Worm (Caenorhabditis elegans): ENCODE measurements around the gene cec-7.
A peak's percentile ranks its signal among the peaks of the same experiment; 100 is the strongest.

The cec-7 gene

DNA sequence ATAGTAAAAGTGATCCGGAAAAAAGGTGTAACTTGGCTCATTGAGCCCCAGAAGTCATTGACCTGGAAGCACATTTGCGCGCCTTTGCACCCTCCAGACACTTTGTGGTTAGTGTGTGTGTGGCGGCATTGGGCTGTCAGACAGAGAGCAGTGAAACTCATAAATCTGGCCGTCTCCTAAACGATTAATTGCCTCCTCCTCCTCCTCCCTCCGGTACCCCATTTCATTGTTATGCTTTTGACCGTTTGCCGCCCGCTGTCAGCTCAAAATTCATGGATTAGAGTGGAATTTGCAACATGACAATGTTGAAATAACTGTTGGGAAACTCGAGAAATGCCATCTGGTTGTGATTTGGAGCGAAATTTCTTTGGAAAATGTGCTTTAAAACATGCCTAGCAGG, 26.7 kb upstream of the cec-7 start:
- TF ChIP-seq lin-39 (tag; optimal IDR thresholded peaks at IDR 0.05) = peak; percentile 27
- no peak for TF ChIP-seq mml-1 (tag; optimal IDR thresholded peaks at IDR 0.05)

DNA sequence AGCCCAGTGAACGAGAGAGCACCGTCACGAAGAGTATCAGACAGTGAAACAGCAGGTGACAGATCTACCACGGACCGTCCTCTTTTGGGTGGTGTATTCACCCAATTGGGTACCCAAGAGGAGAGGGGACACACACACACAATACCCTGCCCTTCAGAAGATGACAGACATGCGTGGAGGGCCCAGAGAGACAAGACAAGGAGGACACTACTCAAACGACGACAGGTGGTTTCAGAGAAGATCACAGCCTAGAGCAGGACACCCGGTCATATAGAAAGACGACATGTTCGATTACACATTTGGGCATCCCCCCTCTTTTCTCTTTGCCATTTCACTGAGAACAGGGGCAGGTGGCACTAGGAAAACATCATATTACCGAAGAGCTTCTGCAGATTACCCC, 16.8 kb upstream of the cec-7 start:
- TF ChIP-seq ZK546.5 (tag; optimal IDR thresholded peaks at IDR 0.05) (no peak), ceh-28 (tag; optimal IDR thresholded peaks at IDR 0.05) (no peak), elt-3 (tag; optimal IDR thresholded peaks at IDR 0.05) (no peak)

ce11 chrIII:12892767-12893166, 15.4 kb upstream of the cec-7 start:
- TF ChIP-seq jun-1 (tag; optimal IDR thresholded peaks at IDR 0.05) (no peak), fkh-10 (GFP tag; optimal IDR thresholded peaks at IDR 0.05) (peak; percentile 35)

- TF ChIP-seq R02D3.7 (tag; optimal IDR thresholded peaks at IDR 0.05) (no peak), sea-2 (GFP tag; optimal IDR thresholded peaks at IDR 0.05) (no peak), jun-1 (tag; optimal IDR thresholded peaks at IDR 0.05) (no peak)
Observed at ce11 chrIII:12891580-12891979, 14.2 kb upstream of the cec-7 start, which contains the start of the genes Y37D8A.29 and unc-71. TSS of gene Y37D8A.29 (minus strand) at chrIII:12891680. TSS of gene unc-71 (minus strand) at chrIII:12891738.

ce11 chrIII:12885153-12885552, 7.8 kb upstream of the cec-7 start:
- TF ChIP-seq unc-39 (tag; optimal IDR thresholded peaks at IDR 0.05) (no peak), snpc-4 (tag; optimal IDR thresholded peaks at IDR 0.05) (no peak), aly-2 (tag; optimal IDR thresholded peaks at IDR 0.05) (no peak), mml-1 (tag; optimal IDR thresholded peaks at IDR 0.05) (no peak), ztf-4 (tag; optimal IDR thresholded peaks at IDR 0.05) (no peak), nhr-23 (tag; optimal IDR thresholded peaks at IDR 0.05) (no peak), lin-39 (tag; optimal IDR thresholded peaks at IDR 0.05) (no peak), ceh-82 (tag; optimal IDR thresholded peaks at IDR 0.05) (no peak), skn-1 (tag; optimal IDR thresholded peaks at IDR 0.05) (no peak), fkh-2 (tag; optimal IDR thresholded peaks at IDR 0.05) (no peak), nhr-12 (tag; optimal IDR thresholded peaks at IDR 0.05) (no peak), nhr-43 (tag; optimal IDR thresholded peaks at IDR 0.05; ENCODE audit: poor library complexity, severe bottlenecking) (no peak), pqm-1 (tag; optimal IDR thresholded peaks at IDR 0.05) (no peak), nhr-25 (tag; optimal IDR thresholded peaks at IDR 0.05) (no peak), mdl-1 (tag; optimal IDR thresholded peaks at IDR 0.05) (no peak)

ce11 chrIII:12880704-12881103, 3.3 kb upstream of the cec-7 start:
- TF ChIP-seq unc-39 (tag; optimal IDR thresholded peaks at IDR 0.05) (no peak), elt-3 (tag; optimal IDR thresholded peaks at IDR 0.05) (no peak), daf-12 (tag; optimal IDR thresholded peaks at IDR 0.05) (no peak), lin-15B (tag; optimal IDR thresholded peaks at IDR 0.05) (no peak), ama-1 (optimal IDR thresholded peaks at IDR 0.05) (no peak), aly-2 (tag; optimal IDR thresholded peaks at IDR 0.05) (no peak), nhr-77 (tag; optimal IDR thresholded peaks at IDR 0.05) (no peak), tbx-2 (tag; optimal IDR thresholded peaks at IDR 0.05) (no peak), nfya-1 (tag; optimal IDR thresholded peaks at IDR 0.05; ENCODE audit: insufficient read depth) (no peak), sea-2 (GFP tag; optimal IDR thresholded peaks at IDR 0.05) (no peak), skn-1 (tag; optimal IDR thresholded peaks at IDR 0.05) (no peak), nhr-11 (tag; optimal IDR thresholded peaks at IDR 0.05) (no peak), fos-1 (tag; optimal IDR thresholded peaks at IDR 0.05) (no peak), nhr-12 (tag; optimal IDR thresholded peaks at IDR 0.05) (no peak), jun-1 (tag; optimal IDR thresholded peaks at IDR 0.05) (no peak)

ce11 chrIII:12875653-12876052, 1.7 kb downstream of the cec-7 start:
- TF ChIP-seq pha-4 (tag; optimal IDR thresholded peaks at IDR 0.05) (no peak), ceh-28 (tag; optimal IDR thresholded peaks at IDR 0.05) (no peak), elt-2 (tag; optimal IDR thresholded peaks at IDR 0.05) (no peak), lin-39 (tag; optimal IDR thresholded peaks at IDR 0.05) (no peak), nhr-67 (tag; optimal IDR thresholded peaks at IDR 0.05) (no peak), ama-1 (optimal IDR thresholded peaks at IDR 0.05) (no peak), lin-15B (tag; optimal IDR thresholded peaks at IDR 0.05) (no peak), ceh-16 (tag; optimal IDR thresholded peaks at IDR 0.05) (no peak), hmg-11 (tag; optimal IDR thresholded peaks at IDR 0.05) (no peak), egl-27 (tag; optimal IDR thresholded peaks at IDR 0.05) (no peak), eor-1 (tag; optimal IDR thresholded peaks at IDR 0.05) (no peak)
